Worm (Caenorhabditis elegans) whole organism, L2 larva: ENCODE results near the gene ssp-36.

Experiments
- blmp-1 ChIP-seq: sonication (generic microtip); optimal IDR thresholded peaks from 2 replicates; lab custom pipeline; 2017; ENCODE audit warnings: missing genetic modification characterization, mild to moderate bottlenecking, missing compliant biosample characterization, antibody characterized with exemption, moderate library complexity; ENCODE audit not compliant: insufficient read depth
- ceh-82 ChIP-seq: fragments of 150-350 bp; optimal IDR thresholded peaks from 2 replicates; lab custom pipeline; 2014; ENCODE audit warnings: missing biosample characterization, missing genetic modification characterization
- dmd-4 ChIP-seq: sonication (generic microtip); optimal IDR thresholded peaks from 2 replicates; lab custom pipeline; 2017; ENCODE audit warnings: missing biosample characterization, missing genetic modification characterization
- lin-13 ChIP-seq: fragments of 150-350 bp; optimal IDR thresholded peaks from 2 replicates; lab custom pipeline; 2014; ENCODE audit warnings: missing biosample characterization, missing genetic modification reagents, missing genetic modification characterization
- lin-39 ChIP-seq: fragments of 150-350 bp; optimal IDR thresholded peaks from 2 replicates; lab custom pipeline; 2014; ENCODE audit warnings: missing biosample characterization, missing genetic modification reagents, missing genetic modification characterization
- nhr-237 ChIP-seq: fragments of 150-350 bp; optimal IDR thresholded peaks from 2 replicates; lab custom pipeline; 2014; ENCODE audit warnings: missing biosample characterization, missing genetic modification characterization
- nhr-77 ChIP-seq: fragments of 150-350 bp; optimal IDR thresholded peaks from 2 replicates; lab custom pipeline; 2014; ENCODE audit warnings: missing biosample characterization, missing genetic modification characterization
- skn-1 ChIP-seq: sonication (generic microtip); optimal IDR thresholded peaks from 2 replicates; lab custom pipeline; 2017; ENCODE audit warnings: missing biosample characterization, missing genetic modification characterization
- unc-39 ChIP-seq: fragments of 150-350 bp; optimal IDR thresholded peaks from 2 replicates; lab custom pipeline; 2014; ENCODE audit warnings: missing biosample characterization, missing genetic modification characterization
- unc-62 ChIP-seq: fragments of 150-350 bp; optimal IDR thresholded peaks from 2 replicates; lab custom pipeline; 2014; ENCODE audit warnings: missing biosample characterization, missing genetic modification reagents, missing genetic modification characterization

ce11 chrIV:9716490-9716889 lies 49.7 kb downstream of the ssp-36 start:
- no peak for TF ChIP-seq unc-39 (tag; lab: Kevin White, UChicago)
- TF ChIP-seq blmp-1 (tag; lab: Kevin White, UChicago), result peak; percentile 93
- TF ChIP-seq nhr-77, result no peak
- TF ChIP-seq skn-1 (tag; lab: Kevin White, UChicago), result peak; percentile 40
- TF ChIP-seq unc-62 (GFP tag; lab: Kevin White, UChicago), result no peak
- no peak for TF ChIP-seq lin-39 (tag; lab: Kevin White, UChicago)
- TF ChIP-seq lin-13 (GFP tag; lab: Kevin White, UChicago), result no peak
- TF ChIP-seq ceh-82, result no peak
- no peak for TF ChIP-seq dmd-4 (tag; lab: Kevin White, UChicago)
- TF ChIP-seq nhr-237 (tag; lab: Kevin White, UChicago), result no peak
